Worm (Caenorhabditis elegans) whole organism, midembryonic: ENCODE results near the gene M151.7.

ENCODE experiments used
- T22C8.4 ChIP-seq: fragments of 200-800 bp; sonication (Bioruptor generic); IDR thresholded peaks from 2 replicates; pipeline ENCODE4 v1.3.6; 2022; ENCODE audit warnings: missing genetic modification characterization, missing compliant biosample characterization
- cog-1 ChIP-seq: sonication (generic microtip); optimal IDR thresholded peaks from 2 replicates; lab custom pipeline; 2016; ENCODE audit warnings: missing genetic modification characterization, missing compliant biosample characterization
- flt-1 ChIP-seq: fragments of 200-800 bp; sonication (Bioruptor generic); IDR thresholded peaks from 2 replicates; pipeline ENCODE4 v1.3.6; 2022; ENCODE audit warnings: missing genetic modification characterization, missing compliant biosample characterization
- klf-2 ChIP-seq: fragments of 200-800 bp; sonication (Bioruptor generic); conservative IDR thresholded peaks from 2 replicates; pipeline ENCODE4 v1.3.6; 2022; ENCODE audit warnings: missing genetic modification reagents, missing genetic modification characterization, missing compliant biosample characterization
- med-1 ChIP-seq: sonication (generic microtip); optimal IDR thresholded peaks from 2 replicates; lab custom pipeline; 2017; ENCODE audit warnings: missing genetic modification characterization, mild to moderate bottlenecking, missing compliant biosample characterization, antibody characterized with exemption, missing genetic modification reagents; ENCODE audit not compliant: insufficient read depth
- ref-1 ChIP-seq: fragments of 200-800 bp; sonication (Bioruptor generic); conservative IDR thresholded peaks from 2 replicates; pipeline ENCODE4 v1.3.6; 2022; ENCODE audit warnings: missing genetic modification reagents, missing genetic modification characterization, missing compliant biosample characterization
- tab-1 ChIP-seq: fragments of 200-800 bp; sonication (Bioruptor generic); IDR thresholded peaks from 2 replicates; pipeline ENCODE4 v1.3.6; 2022; ENCODE audit warnings: missing genetic modification characterization, missing compliant biosample characterization
- ztf-23 ChIP-seq: fragments of 200-800 bp; sonication (Bioruptor generic); IDR thresholded peaks from 2 replicates; pipeline ENCODE4 v1.3.6; 2022; ENCODE audit warnings: missing genetic modification reagents, missing genetic modification characterization, missing compliant biosample characterization
- ztf-29 ChIP-seq: fragments of 200-800 bp; sonication (Bioruptor generic); IDR thresholded peaks from 2 replicates; pipeline ENCODE4 v1.3.6; 2022; ENCODE audit warnings: missing genetic modification reagents, missing genetic modification characterization, missing compliant biosample characterization

- TF ChIP-seq flt-1 (GFP tag; lab: Robert Waterston, UW) = no peak
- no peak for TF ChIP-seq ztf-23 (GFP tag; lab: Robert Waterston, UW)
- TF ChIP-seq tab-1 (GFP tag; lab: Robert Waterston, UW) = no peak
- no peak for TF ChIP-seq med-1 (GFP tag; lab: Kevin White, UChicago)
- TF ChIP-seq ref-1 (GFP tag; lab: Robert Waterston, UW) = no peak
- no peak for TF ChIP-seq cog-1 (tag; lab: Kevin White, UChicago)
- TF ChIP-seq T22C8.4 (GFP tag; lab: Robert Waterston, UW) = no peak
- TF ChIP-seq ztf-29 = no peak
- TF ChIP-seq klf-2 (GFP tag; lab: Robert Waterston, UW) = no peak
These were observed 45.4 kb upstream of the M151.7 start, which contains the start of gene clec-132 for ce11 chrII:3576742-3577141.
